Worm (Caenorhabditis elegans) whole organism, young adult: ENCODE results near the gene str-121.

ENCODE experiments used
- F57C9.4 ChIP-seq: sonication (generic microtip); optimal IDR thresholded peaks from 2 replicates; lab custom pipeline; 2017; ENCODE audit warnings: mild to moderate bottlenecking, missing genetic modification characterization, missing compliant biosample characterization
- Y67H2A.10 ChIP-seq: fragments of 200-800 bp; sonication (Bioruptor generic); conservative IDR thresholded peaks from 2 replicates; pipeline ENCODE4 v1.3.6; 2022; ENCODE audit warnings: missing genetic modification reagents, missing genetic modification characterization, missing compliant biosample characterization
- ama-1 ChIP-seq, 3 experiments: fragments of 150-350 bp in 1 of 3; sonication (generic microtip) in 2 of 3; optimal IDR thresholded peaks; 2 replicates each; lab custom pipeline; 2014 to 2018; ENCODE audit warnings: missing biosample characterization in 2 of 3, missing genetic modification characterization in 2 of 3, missing genetic modification reagents in 2 of 3
- athp-1 ChIP-seq: sonication (generic microtip); optimal IDR thresholded peaks from 2 replicates; lab custom pipeline; 2017; ENCODE audit warnings: mild to moderate bottlenecking, missing genetic modification characterization, missing compliant biosample characterization
- hsf-1 ChIP-seq: fragments of 200-800 bp; sonication (Bioruptor generic); IDR thresholded peaks from 2 replicates; pipeline ENCODE4 v1.3.6; 2022; ENCODE audit warnings: missing genetic modification reagents, missing genetic modification characterization, missing compliant biosample characterization
- lin-26 ChIP-seq: fragments of 200-800 bp; sonication (Bioruptor generic); IDR thresholded peaks from 2 replicates; pipeline ENCODE4 v1.3.6; 2022; ENCODE audit warnings: missing genetic modification reagents, missing genetic modification characterization, missing compliant biosample characterization
- lin-40 ChIP-seq: sonication (generic microtip); optimal IDR thresholded peaks from 2 replicates; lab custom pipeline; 2016; ENCODE audit warnings: missing genetic modification characterization, mild to moderate bottlenecking, missing compliant biosample characterization, missing genotype, missing genetic modification reagents
- lsy-27 ChIP-seq: sonication (generic microtip); optimal IDR thresholded peaks from 2 replicates; lab custom pipeline; 2017; ENCODE audit warnings: missing genetic modification characterization, mild to moderate bottlenecking, missing compliant biosample characterization, antibody characterized with exemption, missing genotype, borderline replicate concordance; ENCODE audit not compliant: insufficient read depth
- nfyb-1 ChIP-seq: fragments of 200-800 bp; sonication (Bioruptor generic); IDR thresholded peaks from 2 replicates; pipeline ENCODE4 v1.3.6; 2022; ENCODE audit warnings: missing genetic modification reagents, missing genetic modification characterization, missing compliant biosample characterization
- pha-4 ChIP-seq: fragments of 150-350 bp; sonication (generic microtip); optimal IDR thresholded peaks from 2 replicates; lab custom pipeline; 2014; ENCODE audit warnings: missing biosample characterization, missing genetic modification reagents, missing genetic modification characterization
- unc-62 ChIP-seq: fragments of 150-350 bp; optimal IDR thresholded peaks from 2 replicates; lab custom pipeline; 2014; ENCODE audit warnings: missing biosample characterization, missing genetic modification reagents, missing genetic modification characterization
- zfh-2 ChIP-seq: fragments of 200-800 bp; sonication (Bioruptor generic); conservative IDR thresholded peaks from 2 replicates; pipeline ENCODE4 v1.3.6; 2022; ENCODE audit warnings: missing genetic modification reagents, missing genetic modification characterization, missing compliant biosample characterization
- ztf-26 ChIP-seq: sonication (generic microtip); optimal IDR thresholded peaks from 2 replicates; lab custom pipeline; 2017; ENCODE audit warnings: missing genetic modification characterization, missing compliant biosample characterization

- TF ChIP-seq lin-40 (tag; lab: Kevin White, UChicago), result no peak
- no peak for TF ChIP-seq hsf-1 (GFP tag; lab: Robert Waterston, UW)
- TF ChIP-seq nfyb-1 (GFP tag; lab: Robert Waterston, UW), result no peak
- TF ChIP-seq lin-26 (GFP tag; lab: Robert Waterston, UW), result no peak
- no peak for TF ChIP-seq ama-1 (optimal IDR thresholded peaks at IDR 0.05; lab: Kevin White, UChicago)
- TF ChIP-seq ama-1 (GFP tag; optimal IDR thresholded peaks at IDR 0.05; lab: Kevin White, UChicago), result no peak
- TF ChIP-seq unc-62 (GFP tag; lab: Kevin White, UChicago), result no peak
- no peak for TF ChIP-seq lsy-27 (tag; lab: Kevin White, UChicago)
- TF ChIP-seq athp-1 (tag; lab: Kevin White, UChicago), result no peak
- TF ChIP-seq Y67H2A.10, result no peak
- TF ChIP-seq pha-4 (tag; lab: Kevin White, UChicago), result no peak
- TF ChIP-seq zfh-2 (GFP tag; lab: Robert Waterston, UW), result no peak
- no peak for TF ChIP-seq ztf-26 (tag; lab: Kevin White, UChicago)
- no peak for TF ChIP-seq F57C9.4
Observed at ce11 chrV:215697-216096, 38.8 kb downstream of the str-121 start.
